Fruit fly (Drosophila melanogaster) Kc167 (cell line): ENCODE data around the gene TwdlV.
"Not testable (repeated sequence)": the region's sequence is repeated elsewhere in the genome, so short reads cannot be mapped to it uniquely, and the experiment has no call there.

Experiments
- Myc ChIP-seq: fragments of >200 bp; optimal IDR thresholded peaks from 2 replicates; lab custom pipeline; 2017; ENCODE audit warnings: missing external identifiers
- Sin3A ChIP-seq: fragments of >200 bp; optimal IDR thresholded peaks from 2 replicates; lab custom pipeline; 2018; ENCODE audit warnings: missing external identifiers
- h ChIP-seq: fragments of >200 bp; optimal IDR thresholded peaks from 3 replicates; lab custom pipeline; 2018; ENCODE audit warnings: missing external identifiers
- insv ChIP-seq: fragments of >200 bp; optimal IDR thresholded peaks from 3 replicates; lab custom pipeline; 2018; ENCODE audit warnings: missing external identifiers
- psq ChIP-seq: fragments of >200 bp; optimal IDR thresholded peaks from 2 replicates; lab custom pipeline; 2017; ENCODE audit warnings: missing external identifiers
- ttk ChIP-seq: sonication (Bioruptor generic); optimal IDR thresholded peaks from 2 replicates; lab custom pipeline; 2017; ENCODE audit warnings: missing external identifiers

TwdlV gene

DNA sequence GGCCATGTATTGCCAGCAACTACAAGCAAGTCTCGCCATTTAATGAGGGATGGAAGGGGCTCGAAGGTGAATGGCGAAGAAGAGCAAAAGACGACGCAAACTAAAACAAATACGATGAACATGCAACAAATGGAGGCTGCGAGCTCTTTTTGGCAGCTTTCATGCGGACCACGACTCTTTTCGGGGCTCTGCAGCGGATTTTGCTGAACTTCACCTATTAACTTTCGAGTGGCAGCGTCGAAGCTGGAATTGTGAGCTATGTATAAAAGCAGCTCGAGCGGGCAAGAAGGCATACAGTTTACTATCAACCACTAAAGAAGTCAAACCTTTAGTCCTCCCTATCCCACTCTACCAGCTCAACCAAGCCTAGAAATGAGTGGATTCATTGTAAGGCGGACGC is at the start of gene TwdlV:
Gene TwdlV, plus strand, starts transcription at position 301 of the 400 bp plus-strand sequence.
- TF ChIP-seq ttk (lab: Kevin White, UChicago) (no peak), insv (lab: Kevin White, UChicago) (no peak), psq (no peak), Sin3A (lab: Kevin White, UChicago) (no peak), h (no peak), Myc (lab: Kevin White, UChicago) (no peak)

DNA sequence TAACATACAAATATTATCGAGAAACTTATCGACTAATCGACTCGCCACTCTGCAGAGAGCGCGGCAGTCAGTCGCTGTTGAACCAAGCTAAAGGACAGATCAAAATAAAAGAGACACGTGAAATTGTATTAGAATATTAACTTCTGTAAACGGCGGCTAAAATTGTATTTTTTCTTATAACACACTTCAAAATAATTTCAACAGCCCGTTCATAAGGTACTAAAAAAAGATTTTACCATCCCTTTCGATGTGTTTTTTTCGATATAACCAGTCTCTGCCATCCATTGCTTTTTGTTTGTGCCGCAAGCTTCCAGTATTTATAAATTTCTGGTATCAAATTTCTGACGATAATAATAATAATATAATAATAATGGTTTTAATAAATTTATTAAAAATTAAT is 43.0 kb upstream of the TwdlV start, which contains the start of gene aux:
Gene aux, plus strand, starts transcription at position 301 of the 400 bp plus-strand sequence.
- not testable (repeated sequence) for TF ChIP-seq insv (lab: Kevin White, UChicago); h; Myc (lab: Kevin White, UChicago)

DNA sequence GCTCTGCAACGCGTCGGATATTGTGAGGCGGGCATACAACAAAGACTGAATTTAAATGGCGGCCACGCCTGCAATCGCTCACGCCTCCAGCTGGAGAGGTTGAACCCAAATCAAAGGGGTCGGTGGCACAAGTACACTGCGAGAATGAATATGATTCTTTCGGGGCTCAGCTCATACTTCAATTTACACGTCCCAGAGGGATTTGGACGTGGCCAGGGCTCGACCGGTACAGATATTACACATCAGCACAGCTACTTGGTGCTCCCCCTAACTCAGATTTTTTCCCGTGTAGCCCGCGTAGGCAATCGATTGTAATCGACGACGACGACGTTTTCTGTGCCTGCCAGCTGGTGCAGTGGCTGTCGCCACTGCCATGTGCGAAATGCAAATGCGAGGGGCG is 40.5 kb upstream of the TwdlV start:
- TF ChIP-seq h (no peak), Sin3A (lab: Kevin White, UChicago) (no peak), psq (no peak), ttk (lab: Kevin White, UChicago) (no peak), insv (lab: Kevin White, UChicago) (no peak), Myc (lab: Kevin White, UChicago) (no peak)

- TF ChIP-seq ttk (lab: Kevin White, UChicago) (no peak), psq (no peak), h (no peak), Sin3A (lab: Kevin White, UChicago) (no peak), insv (lab: Kevin White, UChicago) (no peak)
Measured at dm6 chr3R:4214601-4215000, 39.9 kb upstream of the TwdlV start.

DNA sequence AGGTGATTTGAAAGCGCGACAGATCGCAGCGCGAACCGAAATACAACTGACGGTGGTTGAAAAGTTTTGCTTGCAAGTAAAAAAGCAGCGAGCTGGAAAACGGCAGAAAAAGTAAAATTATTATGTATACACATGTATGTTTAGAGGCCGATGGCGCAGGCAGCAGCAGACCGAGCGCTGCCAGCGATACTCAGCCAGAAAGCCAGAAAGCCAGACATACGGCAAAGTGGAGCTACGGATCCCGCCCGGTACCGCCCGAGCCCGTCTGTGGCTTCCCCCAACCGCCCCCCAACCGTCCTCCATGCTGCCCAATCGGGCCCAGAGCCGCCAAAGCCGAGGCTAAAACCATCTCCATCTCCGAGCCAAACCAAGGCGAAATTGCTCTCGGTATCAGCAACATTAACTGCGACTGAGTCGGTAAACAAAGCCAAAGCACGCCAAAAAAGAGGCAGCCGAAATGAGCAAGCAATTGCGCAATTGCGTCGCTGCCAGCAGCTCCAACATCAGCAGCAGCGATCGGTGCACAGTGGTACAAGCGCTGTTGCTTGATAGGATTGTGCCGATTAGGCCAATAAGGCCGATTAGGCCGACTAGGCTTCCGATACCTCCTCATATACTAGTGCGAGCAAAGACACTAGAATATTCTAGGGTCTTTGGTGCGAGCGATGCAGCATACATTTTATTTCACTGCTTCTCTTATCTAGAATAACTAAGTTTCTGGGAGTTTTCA is 39.1 kb upstream of the TwdlV start, which contains the start of gene CG14636:
Gene CG14636, minus strand, starts transcription at position 51 of the 730 bp plus-strand sequence.
- TF ChIP-seq ttk (lab: Kevin White, UChicago) = no peak
- no peak for TF ChIP-seq insv (lab: Kevin White, UChicago)
- no peak for TF ChIP-seq h
- no peak for TF ChIP-seq psq
- no peak for TF ChIP-seq Sin3A (lab: Kevin White, UChicago)
- TF ChIP-seq Myc (lab: Kevin White, UChicago) = no peak

dm6 chr3R:4220030-4220429 is 34.5 kb upstream of the TwdlV start, which contains the start of gene CG31516:
Gene CG31516 (minus strand): TSS chr3R:4220130.
- TF ChIP-seq psq = no peak
- no peak for TF ChIP-seq h
- TF ChIP-seq Sin3A (lab: Kevin White, UChicago) = no peak
- no peak for TF ChIP-seq Myc (lab: Kevin White, UChicago)
- TF ChIP-seq ttk (lab: Kevin White, UChicago) = no peak
- no peak for TF ChIP-seq insv (lab: Kevin White, UChicago)

DNA sequence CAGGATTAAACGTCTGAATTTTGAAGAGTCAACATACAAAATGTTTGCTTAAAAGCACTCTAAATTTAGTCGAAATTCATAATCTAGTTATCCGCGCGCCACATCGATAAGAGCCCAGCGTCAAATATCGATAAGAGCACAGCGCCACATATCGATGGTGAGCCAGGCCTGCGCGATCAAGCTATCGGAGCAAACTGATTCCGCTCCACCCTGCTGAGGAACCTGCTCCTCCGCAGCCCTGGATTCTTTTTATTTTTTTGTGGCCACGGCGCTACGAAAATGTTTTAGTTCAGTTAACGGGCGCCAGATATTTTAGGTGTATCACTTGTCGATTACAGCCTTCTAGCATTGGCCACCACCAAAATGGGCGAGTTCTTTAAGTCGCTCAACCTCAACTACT is 33.7 kb upstream of the TwdlV start:
- no peak for TF ChIP-seq Myc (lab: Kevin White, UChicago)
- TF ChIP-seq ttk (lab: Kevin White, UChicago) = no peak
- no peak for TF ChIP-seq psq
- TF ChIP-seq Sin3A (lab: Kevin White, UChicago) = no peak
- TF ChIP-seq h = no peak
- TF ChIP-seq insv (lab: Kevin White, UChicago) = no peak

DNA sequence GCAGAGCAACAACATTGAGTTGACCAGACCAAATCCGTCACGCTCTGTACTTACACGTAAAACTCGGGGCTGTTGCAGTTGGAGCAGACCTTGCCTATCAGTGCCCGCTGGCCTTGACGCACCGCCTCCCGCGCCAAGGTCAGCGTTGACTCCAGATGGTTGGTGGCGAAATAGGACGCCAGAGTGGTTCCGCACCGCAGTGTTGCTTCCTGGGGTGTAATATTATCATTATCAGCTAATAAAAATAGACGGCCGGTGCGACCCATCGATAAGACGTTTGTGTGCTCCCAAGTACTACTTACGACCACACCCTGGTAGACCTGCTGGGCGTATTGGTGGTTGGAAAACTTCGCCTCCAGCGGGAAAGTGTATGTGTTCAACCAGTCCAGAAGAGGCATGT is 26.1 kb upstream of the TwdlV start:
- TF ChIP-seq ttk (lab: Kevin White, UChicago) (no peak), insv (lab: Kevin White, UChicago) (no peak), h (no peak), Myc (lab: Kevin White, UChicago) (no peak), Sin3A (lab: Kevin White, UChicago) (no peak), psq (no peak)

DNA sequence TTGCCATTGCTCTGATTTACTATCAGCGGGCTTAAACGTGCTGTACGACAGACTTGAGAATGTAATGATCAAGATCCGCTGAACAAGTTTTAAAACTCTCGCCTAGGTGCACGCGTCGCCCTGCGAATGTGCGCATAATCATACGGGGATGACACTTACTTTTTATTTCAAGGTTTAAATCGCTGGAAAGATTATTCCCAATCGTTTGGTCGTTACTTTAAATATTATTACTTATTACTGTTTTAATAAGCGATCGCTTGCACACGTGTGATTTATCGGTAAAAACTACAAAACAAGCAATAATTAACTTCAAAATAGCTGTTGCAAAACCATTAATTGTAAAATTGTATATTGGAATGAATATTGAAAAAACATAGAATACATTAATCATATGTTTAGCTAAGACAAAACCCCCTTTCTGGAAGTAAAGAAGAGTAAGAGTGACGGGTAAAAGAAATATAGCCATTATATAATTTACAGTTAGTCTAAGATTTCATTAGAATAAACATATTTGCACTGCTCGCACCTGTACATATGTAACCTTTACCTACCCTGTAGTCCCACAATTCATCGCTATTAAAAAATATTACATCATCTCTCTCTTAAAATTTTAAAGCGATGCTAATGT is 25.3 kb upstream of the TwdlV start, which contains the start of gene DhpD:
Gene DhpD, minus strand, starts transcription at position 102 of the 628 bp plus-strand sequence.
- no peak for TF ChIP-seq psq
- TF ChIP-seq Myc (lab: Kevin White, UChicago) = no peak
- TF ChIP-seq ttk (lab: Kevin White, UChicago) = no peak
- TF ChIP-seq h = no peak
- TF ChIP-seq Sin3A (lab: Kevin White, UChicago) = no peak
- TF ChIP-seq insv (lab: Kevin White, UChicago) = no peak

DNA sequence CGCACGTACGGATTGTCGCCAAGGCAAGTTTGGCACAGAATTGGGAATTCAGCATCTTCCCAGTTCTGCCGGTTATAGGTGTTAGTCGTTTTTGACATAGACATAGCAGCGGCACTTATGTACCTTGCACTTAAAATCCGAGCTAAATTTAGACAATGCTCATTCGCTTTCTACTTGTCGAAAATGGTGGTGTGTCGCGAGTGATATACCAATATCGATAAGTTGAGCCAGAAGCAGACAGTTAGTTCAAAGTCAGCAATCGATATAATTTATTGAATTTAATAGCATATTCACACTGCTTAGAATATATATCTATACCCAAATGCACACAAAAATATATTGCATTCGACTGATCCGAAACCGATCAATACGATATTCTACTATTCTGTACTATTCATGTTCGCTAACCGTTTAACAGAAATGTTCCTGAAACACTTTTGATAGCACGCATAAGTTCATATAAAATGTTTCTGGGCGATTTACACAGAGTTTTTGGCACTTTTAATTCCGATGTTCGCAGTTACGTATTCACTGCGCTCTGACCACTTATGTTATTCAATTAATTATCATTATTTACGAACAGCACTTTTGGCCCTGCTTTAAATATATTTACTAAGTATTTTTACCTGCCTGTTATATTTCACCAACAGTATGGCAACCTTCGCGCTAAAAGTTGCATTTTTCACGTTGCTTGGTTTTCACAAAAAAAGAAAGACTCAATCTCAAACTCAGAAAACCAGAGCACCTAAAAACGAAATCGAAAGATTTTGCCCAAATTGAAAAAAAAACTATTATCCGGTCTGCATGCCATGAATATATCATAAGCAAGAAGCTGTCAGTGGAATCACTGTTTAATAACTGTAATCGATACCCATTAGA is 22.1 kb upstream of the TwdlV start, which contains the start of gene CG14641:
Gene CG14641, minus strand, starts transcription at position 204 of the 879 bp plus-strand sequence.
- TF ChIP-seq psq (no peak), insv (lab: Kevin White, UChicago) (no peak), ttk (lab: Kevin White, UChicago) (no peak), Myc (lab: Kevin White, UChicago) (no peak), Sin3A (lab: Kevin White, UChicago) (no peak), h (no peak)

DNA sequence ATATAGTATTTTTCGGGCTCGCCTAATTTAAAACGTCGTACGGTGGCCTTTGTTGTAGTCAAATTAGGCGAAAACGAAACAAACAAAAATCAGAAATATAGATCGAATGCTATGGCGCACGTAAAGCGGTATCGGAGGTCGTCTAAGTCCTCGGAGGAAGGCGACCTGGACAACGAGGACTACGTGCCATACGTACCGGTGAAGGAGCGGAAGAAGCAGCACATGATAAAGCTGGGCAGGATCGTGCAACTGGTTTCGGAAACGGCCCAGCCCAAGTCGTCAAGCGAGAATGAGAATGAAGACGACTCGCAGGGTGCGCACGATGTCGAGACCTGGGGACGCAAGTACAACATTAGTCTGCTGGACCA is 21.5 kb upstream of the TwdlV start, which contains the start of gene abs:
Gene abs, plus strand, starts transcription at position 30 of the 368 bp plus-strand sequence.
- no peak for TF ChIP-seq Myc (lab: Kevin White, UChicago)
- TF ChIP-seq insv (lab: Kevin White, UChicago) = no peak
- no peak for TF ChIP-seq psq
- no peak for TF ChIP-seq h
- no peak for TF ChIP-seq Sin3A (lab: Kevin White, UChicago)
- TF ChIP-seq ttk (lab: Kevin White, UChicago) = no peak
